Worm (Caenorhabditis elegans): Measurements from ENCODE around the gene W09D6.5.

Gene W09D6.5

ce11 chrIII:11093489-11093888 is 5.2 kb downstream of the W09D6.5 start:
- TF ChIP-seq B0336.3 (GFP tag; IDR thresholded peaks at IDR 0.05) (no peak), dox-1 (GFP tag; IDR thresholded peaks at IDR 0.05) (0 out of 2 replicates have a peak, but pooled peaks have one; percentile 22), him-1 (tag; optimal IDR thresholded peaks at IDR 0.05) (peak; percentile 38), mxl-1 (tag; optimal IDR thresholded peaks at IDR 0.05) (no peak), unc-130 (GFP tag; optimal IDR thresholded peaks at IDR 0.05) (peak; percentile 72), ceh-100 (GFP tag; IDR thresholded peaks at IDR 0.05) (peak; percentile 83), Y56A3A.18 (GFP tag; IDR thresholded peaks at IDR 0.05) (no peak)

ce11 chrIII:11095687-11096086 is 7.4 kb downstream of the W09D6.5 start:
- TF ChIP-seq B0261.1 (tag; optimal IDR thresholded peaks at IDR 0.05) (no peak), C17E4.6 (GFP tag; IDR thresholded peaks at IDR 0.05) (no peak), somi-1 (GFP tag; optimal IDR thresholded peaks at IDR 0.05) (no peak)

ce11 chrIII:11099864-11100263 is 11.6 kb downstream of the W09D6.5 start, which contains the start of gene hmt-1:
Gene hmt-1 (minus strand): TSS chrIII:11099964.
- TF ChIP-seq egl-18 (GFP tag; IDR thresholded peaks at IDR 0.05) (no peak), F57C9.4 (tag; optimal IDR thresholded peaks at IDR 0.05) (no peak), repo-1 (tag; optimal IDR thresholded peaks at IDR 0.05) (no peak), F52B5.7 (tag; optimal IDR thresholded peaks at IDR 0.05) (no peak), egl-44 (GFP tag; IDR thresholded peaks at IDR 0.05) (no peak), F10E7.11 (tag; optimal IDR thresholded peaks at IDR 0.05) (no peak), zim-3 (tag; optimal IDR thresholded peaks at IDR 0.05) (no peak), K12H6.12 (tag; optimal IDR thresholded peaks at IDR 0.05) (no peak), B0336.3 (GFP tag; IDR thresholded peaks at IDR 0.05) (no peak), B0261.1 (tag; optimal IDR thresholded peaks at IDR 0.05) (no peak), dpl-1 (GFP tag; optimal IDR thresholded peaks at IDR 0.05) (no peak), ceh-58 (GFP tag; IDR thresholded peaks at IDR 0.05) (no peak), hrde-1 (tag; optimal IDR thresholded peaks at IDR 0.05; ENCODE audit: borderline replicate concordance) (no peak), lsy-27 (tag; optimal IDR thresholded peaks at IDR 0.05; ENCODE audit: borderline replicate concordance, insufficient read depth) (no peak), akir-1 (GFP tag; optimal IDR thresholded peaks at IDR 0.05) (no peak), somi-1 (GFP tag; optimal IDR thresholded peaks at IDR 0.05) (no peak), ztf-26 (tag; optimal IDR thresholded peaks at IDR 0.05) (no peak)

- TF ChIP-seq B0019.2 (GFP tag; conservative IDR thresholded peaks at IDR 0.05): no peak
- TF ChIP-seq tlf-1 (GFP tag; optimal IDR thresholded peaks at IDR 0.05): no peak
- no peak for TF ChIP-seq repo-1 (tag; optimal IDR thresholded peaks at IDR 0.05)
- no peak for TF ChIP-seq nhr-80 (tag; optimal IDR thresholded peaks at IDR 0.05)
- no peak for TF ChIP-seq hmg-20 (GFP tag; IDR thresholded peaks at IDR 0.05)
- no peak for TF ChIP-seq nhr-27 (tag; optimal IDR thresholded peaks at IDR 0.05)
- TF ChIP-seq fkh-3 (tag; optimal IDR thresholded peaks at IDR 0.05): no peak
- no peak for TF ChIP-seq cebp-1 (GFP tag; IDR thresholded peaks at IDR 0.05)
- TF ChIP-seq cebp-1 (tag; optimal IDR thresholded peaks at IDR 0.05): peak; percentile 91
These were observed 13.0 kb downstream of the W09D6.5 start for ce11 chrIII:11101246-11101645.

- TF ChIP-seq madf-6 (GFP tag; IDR thresholded peaks at IDR 0.05): no peak
- peak; percentile 60 for TF ChIP-seq attf-3 (GFP tag; conservative IDR thresholded peaks at IDR 0.05)
These were observed 19.0 kb downstream of the W09D6.5 start for ce11 chrIII:11107327-11107726.
